Worm (Caenorhabditis elegans): ENCODE results near the gene T03G6.7.

The T03G6.7 gene

ce11 chrX:2592670-2593280 is 1.1 kb upstream of the T03G6.7 start:
- TF ChIP-seq sea-2 (GFP tag; IDR thresholded peaks at IDR 0.05) (no peak), nhr-80 (tag; optimal IDR thresholded peaks at IDR 0.05) (peak; percentile 68), mcd-1 (GFP tag; IDR thresholded peaks at IDR 0.05) (no peak), F57C9.4 (tag; optimal IDR thresholded peaks at IDR 0.05) (no peak), repo-1 (tag; optimal IDR thresholded peaks at IDR 0.05) (no peak), Y56A3A.18 (GFP tag; IDR thresholded peaks at IDR 0.05) (no peak), attf-6 (GFP tag; IDR thresholded peaks at IDR 0.05) (no peak), F57A8.1 (GFP tag; optimal IDR thresholded peaks at IDR 0.05) (no peak), lin-40 (tag; optimal IDR thresholded peaks at IDR 0.05) (peak; percentile 63)

ce11 chrX:2595027-2595756 is 1.4 kb downstream of the T03G6.7 start:
- TF ChIP-seq F37B4.10 (GFP tag; IDR thresholded peaks at IDR 0.05) (no peak), hlh-12 (tag; optimal IDR thresholded peaks at IDR 0.05) (no peak), ztf-25 (GFP tag; IDR thresholded peaks at IDR 0.05) (no peak), lin-54 (GFP tag; optimal IDR thresholded peaks at IDR 0.05) (no peak), cebp-1 (GFP tag; IDR thresholded peaks at IDR 0.05) (no peak), cebp-1 (tag; optimal IDR thresholded peaks at IDR 0.05) (no peak), ccch-3 (GFP tag; optimal IDR thresholded peaks at IDR 0.05) (no peak), lin-40 (tag; optimal IDR thresholded peaks at IDR 0.05) (peak; percentile 4)

ce11 chrX:2595757-2596059 is 1.9 kb downstream of the T03G6.7 start:
- no peak for TF ChIP-seq ceh-27 (GFP tag; optimal IDR thresholded peaks at IDR 0.05)
- TF ChIP-seq snpc-1.3 (tag; optimal IDR thresholded peaks at IDR 0.05; ENCODE audit: insufficient read depth), result no peak

ce11 chrX:2596605-2597004 is 2.8 kb downstream of the T03G6.7 start:
- no peak for TF ChIP-seq F57C9.4 (tag; optimal IDR thresholded peaks at IDR 0.05)
- no peak for TF ChIP-seq tbp1 (GFP tag; optimal IDR thresholded peaks at IDR 0.05)
- TF ChIP-seq hmg-1.2 (GFP tag; IDR thresholded peaks at IDR 0.05), result no peak
- no peak for TF ChIP-seq zfh-2 (GFP tag; conservative IDR thresholded peaks at IDR 0.05)
- TF ChIP-seq hlh-12 (tag; optimal IDR thresholded peaks at IDR 0.05), result no peak
- no peak for TF ChIP-seq ztf-18 (tag; optimal IDR thresholded peaks at IDR 0.05)
- TF ChIP-seq efl-1 (GFP tag; optimal IDR thresholded peaks at IDR 0.05), result no peak
- TF ChIP-seq ztf-26 (tag; optimal IDR thresholded peaks at IDR 0.05), result no peak
- no peak for TF ChIP-seq T07F8.4 (tag; optimal IDR thresholded peaks at IDR 0.05)
- no peak for TF ChIP-seq gei-17 (GFP tag; optimal IDR thresholded peaks at IDR 0.05)
- TF ChIP-seq rec-8 (tag; optimal IDR thresholded peaks at IDR 0.05), result no peak

ce11 chrX:2598833-2599279 is 5.0 kb downstream of the T03G6.7 start:
- TF ChIP-seq Y67H2A.10 (GFP tag; conservative IDR thresholded peaks at IDR 0.05), result no peak
- peak; percentile 40 for TF ChIP-seq chd-7 (tag; optimal IDR thresholded peaks at IDR 0.05)
- no peak for TF ChIP-seq snpc-4 (GFP tag; optimal IDR thresholded peaks at IDR 0.05)
- peak in 1 of 4 experiments; percentile 25 for TF ChIP-seq snpc-4 (tag; optimal IDR thresholded peaks at IDR 0.05)
- peak; percentile 67; the same call in 1 of the 2 replicates for TF ChIP-seq nfyb-1 (GFP tag; IDR thresholded peaks at IDR 0.05)
- TF ChIP-seq hmg-20 (GFP tag; IDR thresholded peaks at IDR 0.05), result no peak
- no peak for TF ChIP-seq lsl-1 (GFP tag; optimal IDR thresholded peaks at IDR 0.05)
- TF ChIP-seq mcd-1 (GFP tag; IDR thresholded peaks at IDR 0.05), result peak; percentile 26; the same call in 1 of the 2 replicates
- peak; percentile 57 for TF ChIP-seq somi-1 (GFP tag; optimal IDR thresholded peaks at IDR 0.05)
- TF ChIP-seq egrh-3 (GFP tag; IDR thresholded peaks at IDR 0.05), result peak; percentile 60
- TF ChIP-seq let-526 (GFP tag; IDR thresholded peaks at IDR 0.05), result 0 out of 2 replicates have a peak, but pooled peaks have one; percentile 5
- TF ChIP-seq lin-40 (tag; optimal IDR thresholded peaks at IDR 0.05), result peak; percentile 58
- TF ChIP-seq die-1 (tag; optimal IDR thresholded peaks at IDR 0.05), result no peak
- TF ChIP-seq cebp-1 (GFP tag; IDR thresholded peaks at IDR 0.05), result no peak
- TF ChIP-seq cebp-1 (tag; optimal IDR thresholded peaks at IDR 0.05), result peak; percentile 58
- TF ChIP-seq bed-1 (GFP tag; IDR thresholded peaks at IDR 0.05), result no peak
- TF ChIP-seq ceh-27 (GFP tag; optimal IDR thresholded peaks at IDR 0.05), result peak; percentile 5
- peak; percentile 35 for TF ChIP-seq madf-10 (tag; optimal IDR thresholded peaks at IDR 0.05)
- no peak for TF ChIP-seq ceh-91 (GFP tag; IDR thresholded peaks at IDR 0.05)

All from whole organism, young adult.